Fruit fly (Drosophila melanogaster) whole organism, prepupa: ENCODE measurements around the gene CG1161.
A peak's percentile ranks its signal among the peaks of the same experiment; 100 is the strongest.

ENCODE experiments used
- CG10669 ChIP-seq: fragments of 200-800 bp; sonication (Bioruptor generic); optimal IDR thresholded peaks from 3 replicates; lab custom pipeline; 2018; ENCODE audit warnings: missing biosample characterization, mild to moderate bottlenecking, missing genetic modification characterization, moderate library complexity
- CG32006 ChIP-seq: fragments of 200-800 bp; sonication (Bioruptor generic); optimal IDR thresholded peaks from 3 replicates; lab custom pipeline; 2017; ENCODE audit warnings: missing biosample characterization, mild to moderate bottlenecking, missing genetic modification characterization
- CG4318 ChIP-seq: fragments of 200-800 bp; sonication (Bioruptor generic); optimal IDR thresholded peaks from 3 replicates; lab custom pipeline; 2017; ENCODE audit warnings: missing biosample characterization, mild to moderate bottlenecking, missing genetic modification characterization
- CG6276 ChIP-seq: fragments of 200-800 bp; sonication (Bioruptor generic); optimal IDR thresholded peaks from 2 replicates; lab custom pipeline; 2017; ENCODE audit warnings: missing biosample characterization, mild to moderate bottlenecking, missing genetic modification characterization
- CG6792 ChIP-seq: fragments of 200-800 bp; sonication (Bioruptor generic); optimal IDR thresholded peaks from 3 replicates; lab custom pipeline; 2016; ENCODE audit warnings: missing biosample characterization, missing genetic modification characterization
- CG7368 ChIP-seq: fragments of 200-800 bp; sonication (Bioruptor generic); optimal IDR thresholded peaks from 3 replicates; lab custom pipeline; 2016; ENCODE audit warnings: missing biosample characterization, missing genetic modification characterization
- CG8632 ChIP-seq: fragments of 200-800 bp; sonication (Bioruptor generic); optimal IDR thresholded peaks from 3 replicates; lab custom pipeline; 2016; ENCODE audit warnings: missing biosample characterization, missing genetic modification characterization
- Ets96B ChIP-seq: fragments of 200-800 bp; optimal IDR thresholded peaks from 2 replicates; lab custom pipeline; 2019; ENCODE audit warnings: missing biosample characterization, mild to moderate bottlenecking, missing genetic modification characterization, moderate library complexity
- Hr4 ChIP-seq: fragments of 200-800 bp; sonication (Bioruptor generic); optimal IDR thresholded peaks from 3 replicates; lab custom pipeline; 2016; ENCODE audit warnings: missing biosample characterization, missing genetic modification characterization
- Smox ChIP-seq: fragments of 200-800 bp; sonication (Bioruptor generic); optimal IDR thresholded peaks from 3 replicates; lab custom pipeline; 2016; ENCODE audit warnings: missing biosample characterization, missing genetic modification characterization
- Sox14 ChIP-seq: fragments of 200-800 bp; sonication (Bioruptor generic); optimal IDR thresholded peaks from 3 replicates; lab custom pipeline; 2016; ENCODE audit warnings: missing biosample characterization, missing genetic modification characterization
- achi ChIP-seq: fragments of 200-800 bp; sonication (Bioruptor generic); optimal IDR thresholded peaks from 3 replicates; lab custom pipeline; 2016; ENCODE audit warnings: missing biosample characterization, missing genetic modification characterization
- esn ChIP-seq: fragments of 200-800 bp; sonication (Bioruptor generic); optimal IDR thresholded peaks from 2 replicates; lab custom pipeline; 2016; ENCODE audit warnings: missing biosample characterization, mild to moderate bottlenecking, missing genetic modification characterization, moderate library complexity

DNA sequence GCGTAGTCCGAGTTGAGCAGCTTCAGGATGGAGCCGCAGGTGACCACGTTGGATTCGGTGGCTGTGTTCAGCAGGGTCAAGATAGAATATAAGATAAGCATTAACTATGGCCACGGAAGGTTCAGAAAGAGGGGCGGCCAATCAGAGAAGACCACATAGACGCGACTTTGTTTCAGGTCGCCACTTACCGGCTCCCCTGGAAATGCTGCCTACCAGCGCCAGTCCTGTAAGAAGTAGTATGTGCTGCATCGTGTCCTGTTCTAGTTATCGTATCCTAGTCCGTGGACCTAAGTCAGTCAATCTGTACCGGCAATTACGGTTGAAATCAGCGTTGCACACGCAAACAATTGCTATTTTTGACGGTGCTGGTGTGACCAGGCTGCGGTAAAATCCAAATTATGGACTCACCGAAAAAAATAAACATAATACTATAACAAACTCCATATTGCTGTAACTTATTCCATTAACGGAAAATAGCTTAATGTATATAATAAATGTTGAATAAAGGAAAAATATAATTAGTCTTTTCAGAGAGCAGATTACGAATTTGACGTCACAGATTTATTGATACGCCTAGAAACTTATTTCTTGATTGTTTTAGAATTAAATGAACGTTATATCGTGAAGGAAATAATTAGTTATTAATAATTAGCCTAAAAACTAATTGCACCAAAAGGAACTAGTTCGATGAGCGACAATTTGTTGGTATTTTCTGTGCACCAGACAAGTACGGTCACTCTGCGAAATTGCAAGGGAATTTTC lies at the start of gene CG1161, which contains the start of gene CG11999:
- no peak for TF ChIP-seq Smox (GFP tag; lab: Kevin White, UChicago)
- no peak for TF ChIP-seq CG32006 (GFP tag; lab: Kevin White, UChicago)
- TF ChIP-seq Hr4 = no peak
- TF ChIP-seq esn (GFP tag; lab: Kevin White, UChicago) = peak; percentile 34
- TF ChIP-seq CG7368 (GFP tag; lab: Kevin White, UChicago) = no peak
- TF ChIP-seq CG8632 (GFP tag; lab: Kevin White, UChicago) = no peak
- TF ChIP-seq CG6276 (GFP tag; lab: Kevin White, UChicago) = no peak
- no peak for TF ChIP-seq achi (GFP tag; lab: Kevin White, UChicago)
- no peak for TF ChIP-seq CG4318 (GFP tag; lab: Kevin White, UChicago)
- TF ChIP-seq CG6792 (GFP tag; lab: Kevin White, UChicago) = no peak
- TF ChIP-seq CG10669 (GFP tag; lab: Kevin White, UChicago) = no peak
- peak; percentile 44 for TF ChIP-seq Sox14 (GFP tag; lab: Kevin White, UChicago)
- TF ChIP-seq Ets96B (tag; lab: Kevin White, UChicago) = no peak
